Fruit fly (Drosophila melanogaster): ENCODE results near the gene Gk1.

DNA sequence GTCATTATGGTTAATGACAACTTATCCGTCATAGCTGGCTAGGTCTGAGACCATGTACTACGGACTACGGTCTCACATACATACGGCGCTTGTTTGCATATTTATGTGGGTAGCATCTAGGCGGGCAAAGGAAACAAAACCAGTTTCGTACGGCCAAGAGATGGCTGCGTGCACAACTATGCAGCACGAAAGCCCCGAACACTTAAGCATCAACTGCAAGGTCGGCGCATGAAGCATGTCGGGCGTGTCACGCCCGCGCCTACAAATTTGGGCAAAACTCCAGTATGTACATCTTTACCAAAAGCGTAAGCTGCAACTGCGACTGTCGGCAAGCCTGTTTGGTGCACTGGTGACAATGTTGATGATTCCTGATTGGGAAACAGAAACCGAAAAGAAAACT, 27.7 kb downstream of the Gk1 start:
- TF ChIP-seq CG32264 (GFP tag; optimal IDR thresholded peaks at IDR 0.05) (no peak), ey (GFP tag; optimal IDR thresholded peaks at IDR 0.05) (no peak), usp (GFP tag; optimal IDR thresholded peaks at IDR 0.05) (no peak), HLH106 (tag; optimal IDR thresholded peaks at IDR 0.05) (no peak), brk (GFP tag; optimal IDR thresholded peaks at IDR 0.05) (no peak), dmrt93B (GFP tag; optimal IDR thresholded peaks at IDR 0.05) (no peak), fru (GFP tag; optimal IDR thresholded peaks at IDR 0.05) (no peak), Hr78 (GFP tag; optimal IDR thresholded peaks at IDR 0.05) (no peak), sv (GFP tag; optimal IDR thresholded peaks at IDR 0.05) (no peak), OdsH (GFP tag; optimal IDR thresholded peaks at IDR 0.05) (no peak)

Data from whole organism, wandering third instar larva.